Worm (Caenorhabditis elegans) whole organism, early embryonic: ENCODE results near the gene pak-2.

Experiments
- F13C5.2 ChIP-seq: sonication (generic microtip); optimal IDR thresholded peaks from 2 replicates; lab custom pipeline; 2017; ENCODE audit warnings: mild to moderate bottlenecking, missing genetic modification characterization, inconsistent platforms, missing compliant biosample characterization
- ama-1 ChIP-seq: fragments of 150-350 bp; optimal IDR thresholded peaks from 2 replicates; lab custom pipeline; 2014
- ets-7 ChIP-seq: sonication (generic microtip); optimal IDR thresholded peaks from 2 replicates; lab custom pipeline; 2016; ENCODE audit warnings: missing genotype, missing genetic modification characterization, missing compliant biosample characterization
- flt-1 ChIP-seq: fragments of 200-800 bp; sonication (Bioruptor generic); IDR thresholded peaks from 2 replicates; pipeline ENCODE4 v1.3.6; 2022; ENCODE audit warnings: missing genetic modification characterization, missing compliant biosample characterization
- hmbx-1 ChIP-seq: sonication (generic microtip); optimal IDR thresholded peaks from 2 replicates; lab custom pipeline; 2016; ENCODE audit warnings: mild to moderate bottlenecking, missing genetic modification characterization, missing compliant biosample characterization
- scrt-1 ChIP-seq: fragments of 200-800 bp; sonication (Bioruptor generic); IDR thresholded peaks from 2 replicates; pipeline ENCODE4 v1.3.6; 2022; ENCODE audit warnings: missing genetic modification characterization, missing compliant biosample characterization
- sea-1 ChIP-seq: fragments of 200-800 bp; sonication (Bioruptor generic); conservative IDR thresholded peaks from 2 replicates; pipeline ENCODE4 v1.3.6; 2022; ENCODE audit warnings: missing genetic modification characterization, missing compliant biosample characterization
- tbx-11 ChIP-seq: fragments of 200-800 bp; sonication (Bioruptor generic); IDR thresholded peaks from 2 replicates; pipeline ENCODE4 v1.3.6; 2022; ENCODE audit warnings: missing genetic modification characterization, missing compliant biosample characterization

ce11 chrV:10998797-10999196 is 40.4 kb downstream of the pak-2 start, which contains the start of gene F53B7.7:
- TF ChIP-seq F13C5.2 (no peak), ets-7 (tag; lab: Kevin White, UChicago) (no peak), ama-1 (lab: Kevin White, UChicago) (no peak), hmbx-1 (tag; lab: Kevin White, UChicago) (no peak), tbx-11 (GFP tag; lab: Robert Waterston, UW) (no peak), sea-1 (no peak), scrt-1 (GFP tag; lab: Robert Waterston, UW) (no peak), flt-1 (GFP tag; lab: Robert Waterston, UW) (no peak)
